Worm (Caenorhabditis elegans): Measurements from ENCODE around the gene dsl-1.
"Not testable (repeated sequence)": the region's sequence is repeated elsewhere in the genome, so short reads cannot be mapped to it uniquely, and the experiment has no call there.

Gene dsl-1

DNA sequence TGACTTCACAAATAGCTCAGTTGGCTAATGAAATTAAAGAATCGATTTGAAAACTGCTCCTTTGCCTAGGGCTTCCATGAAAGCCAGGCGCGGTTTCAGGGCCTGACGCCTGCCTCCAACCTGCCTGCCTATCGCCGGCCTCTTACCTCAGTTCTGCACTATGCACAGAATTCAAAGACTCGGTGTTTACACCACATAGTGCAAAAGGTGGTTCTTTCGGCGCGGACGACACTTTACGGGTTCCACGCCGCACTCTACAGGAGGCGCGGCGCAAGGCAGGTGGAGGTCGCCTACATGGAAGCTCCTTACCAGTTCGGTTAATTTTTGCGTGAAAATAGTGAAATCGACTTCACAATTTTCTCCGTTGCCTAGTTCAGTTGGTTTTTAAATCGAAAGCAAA, 1.9 kb upstream of the dsl-1 start:
- TF ChIP-seq zfh-2 (GFP tag; conservative IDR thresholded peaks at IDR 0.05), result peak; percentile 52
- no peak for TF ChIP-seq F57A8.1 (GFP tag; optimal IDR thresholded peaks at IDR 0.05)
- 0 out of 2 replicates have a peak, but pooled peaks have one; percentile 43 for TF ChIP-seq lin-26 (GFP tag; IDR thresholded peaks at IDR 0.05)

DNA sequence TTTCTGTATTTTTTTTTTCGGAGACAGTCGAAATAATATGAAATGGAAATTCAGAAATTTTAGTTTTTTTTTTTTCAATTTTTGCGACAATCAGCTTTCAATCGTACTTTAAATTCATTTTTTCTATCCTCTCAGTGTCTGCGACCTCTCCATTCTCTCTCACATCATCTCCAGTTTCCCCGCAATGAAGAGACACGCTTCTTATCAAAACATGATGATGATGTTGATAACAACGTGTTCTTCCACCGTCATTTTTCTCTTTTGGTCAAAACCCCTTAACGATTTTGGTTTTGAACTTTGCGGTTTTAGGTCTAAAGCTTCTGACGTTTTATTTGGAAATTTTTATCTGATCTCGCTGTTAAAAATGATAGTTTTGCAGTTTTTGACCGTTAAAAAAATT, 1.4 kb upstream of the dsl-1 start:
- TF ChIP-seq nhr-120 (GFP tag; IDR thresholded peaks at IDR 0.05) (no peak), nhr-179 (tag; optimal IDR thresholded peaks at IDR 0.05) (no peak), egl-18 (GFP tag; IDR thresholded peaks at IDR 0.05) (no peak), tlf-1 (GFP tag; optimal IDR thresholded peaks at IDR 0.05) (no peak), hrde-1 (tag; optimal IDR thresholded peaks at IDR 0.05; ENCODE audit: borderline replicate concordance) (no peak), F33H1.4 (GFP tag; IDR thresholded peaks at IDR 0.05) (no peak), mel-28 (tag; optimal IDR thresholded peaks at IDR 0.05; ENCODE audit: borderline replicate concordance) (no peak), Y79H2A.3 (GFP tag; conservative IDR thresholded peaks at IDR 0.05) (no peak), let-607 (tag; optimal IDR thresholded peaks at IDR 0.05) (no peak), madf-8 (GFP tag; conservative IDR thresholded peaks at IDR 0.05) (no peak), ztf-22 (GFP tag; optimal IDR thresholded peaks at IDR 0.05) (no peak), lin-40 (tag; optimal IDR thresholded peaks at IDR 0.05) (no peak)

DNA sequence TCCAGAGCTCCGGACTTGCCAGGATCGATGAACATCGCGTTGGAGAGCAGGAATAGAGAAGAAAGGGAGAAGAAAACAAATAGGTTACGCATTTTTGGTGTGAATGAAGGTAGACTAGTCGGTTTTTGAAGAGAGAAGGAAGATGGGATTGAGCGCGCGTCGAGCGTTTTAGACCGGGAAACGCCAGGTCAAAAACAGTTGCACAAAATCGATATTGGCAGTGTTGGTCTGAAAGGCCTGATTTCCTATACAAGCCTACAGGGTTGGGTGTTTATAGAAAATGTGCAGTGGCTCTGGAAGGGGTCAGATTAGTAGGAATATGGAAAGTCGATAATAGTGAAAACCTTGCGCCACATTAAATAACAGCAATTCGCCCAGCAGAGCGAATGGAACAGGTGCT, 3.0 kb downstream of the dsl-1 start, which contains the start of gene dsl-2:
dsl-2 (minus strand) TSS at position 101 of the 400 bp plus-strand sequence.
- TF ChIP-seq nfya-2 (GFP tag; IDR thresholded peaks at IDR 0.05) (no peak), F55B11.4 (tag; optimal IDR thresholded peaks at IDR 0.05; ENCODE audit: borderline replicate concordance, insufficient read depth) (no peak), nhr-90 (tag; optimal IDR thresholded peaks at IDR 0.05) (no peak), mcd-1 (GFP tag; IDR thresholded peaks at IDR 0.05) (no peak), hlh-12 (tag; optimal IDR thresholded peaks at IDR 0.05) (no peak), xnd-1 (tag; optimal IDR thresholded peaks at IDR 0.05) (no peak), unc-62 (GFP tag; optimal IDR thresholded peaks at IDR 0.05) (no peak), egrh-3 (GFP tag; IDR thresholded peaks at IDR 0.05) (no peak), bed-2 (GFP tag; IDR thresholded peaks at IDR 0.05) (no peak)

DNA sequence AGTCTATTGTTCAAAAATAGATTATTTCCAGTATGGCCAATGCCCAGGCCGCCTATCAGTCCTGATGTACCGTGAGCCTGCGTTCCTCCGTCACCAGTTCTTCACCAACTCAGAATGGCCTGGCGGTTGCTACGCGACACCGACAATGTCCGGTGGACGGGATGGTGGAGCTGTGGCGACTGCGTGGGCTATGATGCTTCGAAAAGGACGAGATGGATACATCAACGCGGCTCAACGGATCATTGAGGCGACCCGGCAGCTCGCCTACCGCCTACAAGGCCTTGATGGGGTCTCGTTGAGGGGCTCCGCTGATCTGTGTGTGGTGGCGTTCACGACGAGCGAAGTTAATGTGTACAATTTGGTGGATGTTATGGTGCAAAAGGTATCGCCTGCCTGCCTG, 8.4 kb downstream of the dsl-1 start:
- 0 out of 2 replicates have a peak, but pooled peaks have one; percentile 13 for TF ChIP-seq egl-44 (GFP tag; IDR thresholded peaks at IDR 0.05)
- peak; percentile 60; the same call in 1 of the 2 replicates for TF ChIP-seq zfh-2 (GFP tag; conservative IDR thresholded peaks at IDR 0.05)
- no peak for TF ChIP-seq F52B5.7 (tag; optimal IDR thresholded peaks at IDR 0.05)

DNA sequence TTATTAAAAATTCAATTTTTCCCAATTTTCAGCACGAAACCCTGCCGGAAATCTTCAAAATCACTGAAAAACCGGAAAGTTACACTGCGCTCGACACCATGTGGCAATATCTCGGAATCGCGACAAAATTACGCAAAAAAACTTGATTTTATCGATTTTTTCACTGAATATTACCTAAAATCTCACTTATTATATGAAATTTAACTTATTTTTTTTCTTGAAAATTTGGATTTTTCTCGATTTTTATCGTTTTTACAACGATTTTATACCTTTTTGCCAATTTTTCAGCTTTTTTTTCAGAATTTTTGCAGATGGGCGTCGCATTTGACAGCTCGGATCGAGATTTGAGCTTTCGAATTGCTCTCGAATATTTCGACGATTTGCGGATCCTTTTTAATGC, 15.1 kb downstream of the dsl-1 start, which contains the start of gene spl-3:
spl-3 (plus strand) TSS at position 301 of the 400 bp plus-strand sequence.
- TF ChIP-seq lin-35 (GFP tag; optimal IDR thresholded peaks at IDR 0.05), result no peak
- no peak for TF ChIP-seq Y53G8AR.9 (GFP tag; conservative IDR thresholded peaks at IDR 0.05)
- TF ChIP-seq hlh-26 (GFP tag; conservative IDR thresholded peaks at IDR 0.05), result no peak
- TF ChIP-seq F23B12.7 (tag; optimal IDR thresholded peaks at IDR 0.05; ENCODE audit: insufficient read depth), result no peak

DNA sequence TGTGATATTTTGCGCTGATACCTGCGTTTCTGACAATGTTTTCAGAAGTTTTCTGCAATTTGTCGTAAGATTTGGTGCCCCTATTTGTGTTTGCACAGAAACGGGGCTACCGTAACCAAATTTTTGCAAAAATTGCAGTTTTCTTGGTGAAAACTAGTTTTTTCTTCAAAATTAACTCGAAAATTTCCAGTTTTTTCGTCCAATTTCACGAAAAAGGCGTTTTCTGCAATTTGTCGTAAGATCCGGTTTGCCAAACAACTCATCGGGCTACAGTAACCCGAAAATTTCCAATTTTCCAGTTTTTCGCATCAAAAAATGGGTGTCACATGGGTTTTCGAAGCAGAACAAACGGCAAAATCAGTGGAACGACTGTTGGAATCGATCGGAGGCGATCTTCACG, 20.4 kb downstream of the dsl-1 start, which contains the start of gene mdt-20:
mdt-20 (plus strand) TSS at position 301 of the 400 bp plus-strand sequence.
- TF ChIP-seq nhr-80 (tag; optimal IDR thresholded peaks at IDR 0.05); mel-28 (tag; optimal IDR thresholded peaks at IDR 0.05; ENCODE audit: borderline replicate concordance); ets-4 (GFP tag; optimal IDR thresholded peaks at IDR 0.05): not testable (repeated sequence)

Measured in whole organism, young adult.